Fruit fly (Drosophila melanogaster) whole organism, embryonic: ENCODE data around the gene CG32271.
A peak's percentile ranks its signal among the peaks of the same experiment; 100 is the strongest.

Experiments
- Adf1 ChIP-seq: fragments of 200-800 bp; sonication (Bioruptor generic); IDR thresholded peaks from 2 replicates; pipeline ENCODE4 v1.3.6; 2022; ENCODE audit warnings: missing biosample characterization, missing genetic modification characterization
- Aef1 ChIP-seq: fragments of 200-800 bp; sonication (Bioruptor generic); IDR thresholded peaks from 3 replicates; pipeline ENCODE4 v1.3.6; 2022; ENCODE audit warnings: missing biosample characterization, missing genetic modification characterization
- Atf3 ChIP-seq: fragments of 200-800 bp; sonication (Bioruptor generic); optimal IDR thresholded peaks from 3 replicates; lab custom pipeline; 2016; ENCODE audit warnings: missing biosample characterization, missing genetic modification characterization
- Atf6 ChIP-seq: fragments of 200-800 bp; sonication (Bioruptor generic); IDR thresholded peaks from 2 replicates; pipeline ENCODE4 v1.3.6; 2022; ENCODE audit warnings: missing biosample characterization, missing genetic modification characterization
- CG10979 ChIP-seq: fragments of 200-800 bp; sonication (Bioruptor generic); optimal IDR thresholded peaks from 2 replicates; lab custom pipeline; 2018; ENCODE audit warnings: missing biosample characterization, mild to moderate bottlenecking, missing genetic modification characterization, moderate library complexity
- CG11093 ChIP-seq: fragments of 200-800 bp; sonication (Bioruptor generic); IDR thresholded peaks from 3 replicates; pipeline ENCODE4 v1.3.6; 2022; ENCODE audit warnings: missing biosample characterization, missing genetic modification characterization
- CG12299 ChIP-seq: fragments of 200-800 bp; sonication (Bioruptor generic); optimal IDR thresholded peaks from 2 replicates; lab custom pipeline; 2018; ENCODE audit warnings: missing biosample characterization, mild to moderate bottlenecking, missing genetic modification characterization
- CG1233 ChIP-seq: fragments of 200-800 bp; sonication (Bioruptor generic); optimal IDR thresholded peaks from 4 replicates; lab custom pipeline; 2018; ENCODE audit warnings: missing biosample characterization, mild to moderate bottlenecking, missing genetic modification characterization
- CG12744 ChIP-seq: fragments of 200-800 bp; sonication (Bioruptor generic); optimal IDR thresholded peaks from 2 replicates; lab custom pipeline; 2016; ENCODE audit warnings: missing biosample characterization, missing genetic modification characterization
- CG14014 ChIP-seq: fragments of 200-800 bp; sonication (Bioruptor generic); IDR thresholded peaks from 2 replicates; pipeline ENCODE4 v1.3.6; 2022; ENCODE audit warnings: missing biosample characterization, missing genetic modification characterization
- CG17186 ChIP-seq: fragments of 200-800 bp; sonication (Bioruptor generic); optimal IDR thresholded peaks from 3 replicates; lab custom pipeline; 2017; ENCODE audit warnings: missing biosample characterization, missing genetic modification reagents, missing genetic modification characterization
- CG17361 ChIP-seq: fragments of 200-800 bp; sonication (Bioruptor generic); IDR thresholded peaks from 3 replicates; pipeline ENCODE4 v1.3.6; 2022; ENCODE audit warnings: missing biosample characterization, missing genetic modification characterization
- CG17802 ChIP-seq: fragments of 200-800 bp; sonication (Bioruptor generic); optimal IDR thresholded peaks from 2 replicates; lab custom pipeline; 2018; ENCODE audit warnings: missing biosample characterization, mild to moderate bottlenecking, missing genetic modification characterization, moderate library complexity
- CG33213 ChIP-seq: fragments of 200-800 bp; sonication (Bioruptor generic); optimal IDR thresholded peaks from 3 replicates; lab custom pipeline; 2016; ENCODE audit warnings: missing biosample characterization, missing genetic modification characterization
- CG3407 ChIP-seq: fragments of 200-800 bp; sonication (Bioruptor generic); optimal IDR thresholded peaks from 2 replicates; lab custom pipeline; 2018; ENCODE audit warnings: missing biosample characterization, mild to moderate bottlenecking, missing genetic modification characterization
- CG3995 ChIP-seq: fragments of 200-800 bp; sonication (Bioruptor generic); optimal IDR thresholded peaks from 3 replicates; lab custom pipeline; 2016; ENCODE audit warnings: missing biosample characterization, missing genetic modification characterization
- CG4617 ChIP-seq: fragments of 200-800 bp; sonication (Bioruptor generic); optimal IDR thresholded peaks from 3 replicates; lab custom pipeline; 2016; ENCODE audit warnings: missing biosample characterization, missing genetic modification characterization, borderline replicate concordance
- CG7963 ChIP-seq: fragments of 200-800 bp; sonication (Bioruptor generic); IDR thresholded peaks from 3 replicates; pipeline ENCODE4 v1.3.6; 2022; ENCODE audit warnings: missing biosample characterization, missing genetic modification characterization; ENCODE audit not compliant: partially characterized antibody
- Dfd ChIP-seq, 2 experiments: fragments of >200 bp; optimal IDR thresholded peaks; 2 replicates each; lab custom pipeline; 2017; ENCODE audit warnings: missing biosample characterization in 2 of 2, missing genetic modification characterization in 2 of 2
- Dip3 ChIP-seq: fragments of 200-800 bp; sonication (Bioruptor generic); optimal IDR thresholded peaks from 3 replicates; lab custom pipeline; 2016; ENCODE audit warnings: missing biosample characterization, missing genetic modification characterization
- Dp ChIP-seq: fragments of 200-800 bp; sonication (Bioruptor generic); optimal IDR thresholded peaks from 2 replicates; lab custom pipeline; 2018; ENCODE audit warnings: missing biosample characterization, mild to moderate bottlenecking, missing genetic modification characterization, moderate library complexity
- HHEX ChIP-seq: fragments of 200-800 bp; sonication (Bioruptor generic); optimal IDR thresholded peaks from 3 replicates; lab custom pipeline; 2017; ENCODE audit warnings: missing biosample characterization, mild to moderate bottlenecking, missing genetic modification characterization, missing genetic modification reagents
- HmgZ ChIP-seq: fragments of 200-800 bp; sonication (Bioruptor generic); optimal IDR thresholded peaks from 2 replicates; lab custom pipeline; 2018; ENCODE audit warnings: missing biosample characterization, mild to moderate bottlenecking, missing genetic modification characterization
- NC2β ChIP-seq: fragments of 200-800 bp; sonication (Bioruptor generic); optimal IDR thresholded peaks from 2 replicates; lab custom pipeline; 2016; ENCODE audit warnings: missing biosample characterization, missing genetic modification characterization
- Sin3A ChIP-seq: fragments of >200 bp; optimal IDR thresholded peaks from 2 replicates; lab custom pipeline; 2018
- YL-1 ChIP-seq: fragments of 200-800 bp; sonication (Bioruptor generic); optimal IDR thresholded peaks from 3 replicates; lab custom pipeline; 2017; ENCODE audit warnings: missing biosample characterization, mild to moderate bottlenecking, missing genetic modification characterization
- abd-A ChIP-seq: fragments of 200-800 bp; sonication (Bioruptor generic); optimal IDR thresholded peaks from 3 replicates; lab custom pipeline; 2019; ENCODE audit warnings: missing biosample characterization, mild to moderate bottlenecking, missing genetic modification characterization, moderate library complexity
- ato ChIP-seq: fragments of 200-800 bp; sonication (Bioruptor generic); IDR thresholded peaks from 2 replicates; pipeline ENCODE4 v1.3.6; 2022; ENCODE audit warnings: missing biosample characterization, missing genetic modification characterization; ENCODE audit not compliant: partially characterized antibody
- bowl ChIP-seq: fragments of 200-800 bp; sonication (Bioruptor generic); IDR thresholded peaks from 2 replicates; pipeline ENCODE4 v1.3.6; 2022; ENCODE audit warnings: missing biosample characterization, missing genetic modification characterization
- danr ChIP-seq: fragments of 200-800 bp; sonication (Bioruptor generic); IDR thresholded peaks from 2 replicates; pipeline ENCODE4 v1.3.6; 2022; ENCODE audit warnings: missing biosample characterization, missing genetic modification characterization
- dati ChIP-seq: fragments of 200-800 bp; sonication (Bioruptor generic); IDR thresholded peaks from 2 replicates; pipeline ENCODE4 v1.3.6; 2022; ENCODE audit warnings: missing biosample characterization, missing genetic modification characterization
- disco-r ChIP-seq: fragments of 200-800 bp; sonication (Bioruptor generic); optimal IDR thresholded peaks from 2 replicates; lab custom pipeline; 2016; ENCODE audit warnings: missing biosample characterization, missing genetic modification characterization
- dm ChIP-seq: fragments of 200-800 bp; sonication (Bioruptor generic); optimal IDR thresholded peaks from 3 replicates; lab custom pipeline; 2016; ENCODE audit warnings: missing biosample characterization, missing genetic modification characterization
- exex ChIP-seq: fragments of 200-800 bp; sonication (Bioruptor generic); optimal IDR thresholded peaks from 4 replicates; lab custom pipeline; 2018; ENCODE audit warnings: missing biosample characterization, mild to moderate bottlenecking, missing genetic modification characterization, moderate library complexity
- fd64A ChIP-seq: fragments of 200-800 bp; sonication (Bioruptor generic); optimal IDR thresholded peaks from 3 replicates; lab custom pipeline; 2018; ENCODE audit warnings: missing biosample characterization, mild to moderate bottlenecking, missing genetic modification characterization
- grn ChIP-seq: fragments of 200-800 bp; sonication (Bioruptor generic); optimal IDR thresholded peaks from 3 replicates; lab custom pipeline; 2017; ENCODE audit warnings: missing biosample characterization, missing genetic modification characterization
- gsb-n ChIP-seq: fragments of 200-800 bp; sonication (Bioruptor generic); optimal IDR thresholded peaks from 3 replicates; lab custom pipeline; 2018; ENCODE audit warnings: missing biosample characterization, mild to moderate bottlenecking, missing genetic modification characterization
- knrl ChIP-seq: fragments of 200-800 bp; sonication (Bioruptor generic); IDR thresholded peaks from 3 replicates; pipeline ENCODE4 v1.3.6; 2022; ENCODE audit warnings: missing biosample characterization, missing genetic modification characterization; ENCODE audit not compliant: partially characterized antibody
- lov ChIP-seq, 2 experiments: fragments of 200-800 bp in 1 of 2; fragments of >200 bp in 1 of 2; sonication (Bioruptor generic) in 1 of 2; IDR thresholded peaks in 1 of 2; optimal IDR thresholded peaks in 1 of 2; 2 replicates in 1 of 2; 3 replicates in 1 of 2; pipeline versions ENCODE4 v1.3.6 to Lab custom; 2017 to 2022; ENCODE audit warnings: missing biosample characterization in 1 of 2, missing genetic modification characterization in 1 of 2
- nerfin-1 ChIP-seq: fragments of 200-800 bp; sonication (Bioruptor generic); optimal IDR thresholded peaks from 3 replicates; lab custom pipeline; 2019; ENCODE audit warnings: missing biosample characterization, mild to moderate bottlenecking, missing genetic modification characterization, moderate library complexity
- nerfin-2 ChIP-seq: fragments of 200-800 bp; sonication (Bioruptor generic); IDR thresholded peaks from 2 replicates; pipeline ENCODE4 v1.3.6; 2022; ENCODE audit warnings: missing biosample characterization, missing genetic modification characterization; ENCODE audit not compliant: partially characterized antibody
- odd ChIP-seq: fragments of 200-800 bp; sonication (Bioruptor generic); optimal IDR thresholded peaks from 2 replicates; lab custom pipeline; 2017; ENCODE audit warnings: missing biosample characterization, mild to moderate bottlenecking, missing genetic modification characterization
- pho ChIP-seq: fragments of 200-800 bp; sonication (Bioruptor generic); optimal IDR thresholded peaks from 2 replicates; lab custom pipeline; 2016; ENCODE audit warnings: missing biosample characterization, missing genetic modification characterization
- phol ChIP-seq: fragments of 200-800 bp; sonication (Bioruptor generic); optimal IDR thresholded peaks from 3 replicates; lab custom pipeline; 2018; ENCODE audit warnings: missing biosample characterization, mild to moderate bottlenecking, missing genetic modification characterization, moderate library complexity
- pnt ChIP-seq: fragments of 200-800 bp; sonication (Bioruptor generic); optimal IDR thresholded peaks from 3 replicates; lab custom pipeline; 2016; ENCODE audit warnings: missing biosample characterization, missing genetic modification characterization
- pros ChIP-seq: fragments of 200-800 bp; sonication (Bioruptor generic); optimal IDR thresholded peaks from 3 replicates; lab custom pipeline; 2019; ENCODE audit warnings: missing biosample characterization, mild to moderate bottlenecking, missing genetic modification characterization, moderate library complexity
- tap ChIP-seq: fragments of 200-800 bp; optimal IDR thresholded peaks from 3 replicates; lab custom pipeline; 2019; ENCODE audit warnings: missing biosample characterization, mild to moderate bottlenecking, missing genetic modification characterization, moderate library complexity
- tna ChIP-seq: fragments of 200-800 bp; sonication (Bioruptor generic); IDR thresholded peaks from 2 replicates; pipeline ENCODE4 v1.3.6; 2022; ENCODE audit warnings: missing biosample characterization, missing genetic modification characterization; ENCODE audit not compliant: partially characterized antibody
- toy ChIP-seq: fragments of 200-800 bp; sonication (Bioruptor generic); IDR thresholded peaks from 2 replicates; pipeline ENCODE4 v1.3.6; 2022; ENCODE audit warnings: missing biosample characterization, missing genetic modification characterization
- yki ChIP-seq: fragments of >200 bp; optimal IDR thresholded peaks from 3 replicates; lab custom pipeline; 2018
- zen ChIP-seq: fragments of 200-800 bp; sonication (Bioruptor generic); optimal IDR thresholded peaks from 3 replicates; lab custom pipeline; 2018; ENCODE audit warnings: missing biosample characterization, mild to moderate bottlenecking, missing genetic modification characterization, moderate library complexity

Gene CG32271

DNA sequence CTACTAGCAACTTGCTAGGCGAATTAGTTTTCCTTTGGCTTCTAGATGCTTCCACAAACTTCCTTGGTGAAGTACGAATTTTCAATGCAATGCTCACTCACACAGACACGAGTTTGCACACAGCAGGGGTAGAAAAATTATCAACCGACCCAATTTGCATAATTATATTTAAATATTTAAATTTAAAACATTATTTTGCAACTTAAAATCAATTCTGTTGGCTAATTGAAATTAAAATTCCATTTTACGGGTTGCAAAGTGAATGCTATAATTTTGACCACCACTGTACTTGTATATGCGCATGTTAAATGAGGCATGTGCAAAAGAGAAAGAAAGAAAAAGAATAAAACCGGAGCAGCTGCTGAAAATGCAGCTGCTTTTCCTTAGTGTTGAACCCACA is 8.9 kb downstream of the CG32271 start (continued):
- TF ChIP-seq danr (GFP tag; lab: Robert Waterston, UW) (peak; percentile 85), dati (GFP tag; lab: Robert Waterston, UW) (peak; percentile 78; the same call in 1 of the 2 replicates), CG17186 (GFP tag; lab: Kevin White, UChicago) (peak; percentile 47), yki (lab: Kevin White, UChicago) (no peak), HHEX (GFP tag; lab: Kevin White, UChicago) (peak; percentile 94), odd (GFP tag; lab: Kevin White, UChicago) (peak; percentile 86), HmgZ (peak; percentile 92), nerfin-2 (GFP tag; lab: Robert Waterston, UW) (no peak), exex (tag; lab: Kevin White, UChicago) (peak; percentile 58), tna (GFP tag; lab: Robert Waterston, UW) (no peak), Dfd (GFP tag; optimal IDR thresholded peaks at IDR 0.05; lab: Kevin White, UChicago) (no peak), CG12299 (tag; lab: Kevin White, UChicago) (peak; percentile 93), CG12744 (GFP tag; lab: Kevin White, UChicago) (peak; percentile 3), gsb-n (peak; percentile 93), YL-1 (GFP tag; lab: Kevin White, UChicago) (peak; percentile 74), abd-A (peak; percentile 41), NC2β (GFP tag; lab: Kevin White, UChicago) (peak; percentile 43), ato (GFP tag; lab: Robert Waterston, UW) (no peak), knrl (GFP tag; lab: Robert Waterston, UW) (0 out of 3 replicates have a peak, but pooled peaks have one; percentile 12), toy (GFP tag; lab: Robert Waterston, UW) (peak; percentile 72), Atf3 (peak; percentile 4), Aef1 (GFP tag; lab: Robert Waterston, UW) (peak; percentile 93), CG17361 (GFP tag; lab: Robert Waterston, UW) (peak; percentile 95), CG1233 (GFP tag; lab: Kevin White, UChicago) (peak; percentile 88), CG17802 (peak; percentile 78), pho (peak; percentile 29), CG3995 (GFP tag; lab: Kevin White, UChicago) (peak; percentile 36), CG11093 (GFP tag; lab: Robert Waterston, UW) (peak; percentile 88), lov (optimal IDR thresholded peaks at IDR 0.05; lab: Kevin White, UChicago) (no peak), lov (GFP tag; IDR thresholded peaks at IDR 0.05; lab: Robert Waterston, UW) (peak; percentile 88), CG7963 (no peak), CG4617 (GFP tag; lab: Kevin White, UChicago) (peak; percentile 61), pros (GFP tag; lab: Kevin White, UChicago) (no peak), grn (GFP tag; lab: Kevin White, UChicago) (peak; percentile 20), CG3407 (GFP tag; lab: Kevin White, UChicago) (peak; percentile 80), CG10979 (peak; percentile 93), Dip3 (GFP tag; lab: Kevin White, UChicago) (peak; percentile 61), Dp (no peak), bowl (peak; percentile 83; the same call in 1 of the 2 replicates), CG33213 (GFP tag; lab: Kevin White, UChicago) (peak; percentile 57), Atf6 (GFP tag; lab: Robert Waterston, UW) (peak; percentile 93), pnt (GFP tag; lab: Kevin White, UChicago) (peak; percentile 42), tap (tag; lab: Kevin White, UChicago) (peak; percentile 92), CG14014 (GFP tag; lab: Robert Waterston, UW) (peak; percentile 94), nerfin-1 (tag; lab: Kevin White, UChicago) (peak; percentile 82), phol (tag; lab: Kevin White, UChicago) (peak; percentile 92), Adf1 (peak; percentile 70), fd64A (GFP tag; lab: Kevin White, UChicago) (peak; percentile 86), dm (GFP tag; lab: Kevin White, UChicago) (no peak), zen (tag; lab: Kevin White, UChicago) (peak; percentile 97), Sin3A (no peak), disco-r (GFP tag; lab: Kevin White, UChicago) (peak; percentile 28)
